Worm (Caenorhabditis elegans) whole organism, young adult: ENCODE data around the gene C16C8.7.

Experiments used
- F55B11.4 ChIP-seq: sonication (generic microtip); optimal IDR thresholded peaks from 2 replicates; lab custom pipeline; 2016; ENCODE audit warnings: missing compliant biosample characterization, missing genetic modification characterization, borderline replicate concordance; ENCODE audit not compliant: insufficient read depth
- K12H6.12 ChIP-seq: fragments of 200-800 bp; sonication (Bioruptor generic); optimal IDR thresholded peaks from 2 replicates; lab custom pipeline; 2018; ENCODE audit warnings: mild to moderate bottlenecking, missing genetic modification characterization, missing compliant biosample characterization
- T07F8.4 ChIP-seq: sonication (generic microtip); optimal IDR thresholded peaks from 2 replicates; lab custom pipeline; 2016; ENCODE audit warnings: mild to moderate bottlenecking, missing genetic modification characterization, moderate library complexity, missing compliant biosample characterization
- atf-7 ChIP-seq: sonication (generic microtip); optimal IDR thresholded peaks from 2 replicates; lab custom pipeline; 2017; ENCODE audit warnings: mild to moderate bottlenecking, missing genetic modification characterization, missing compliant biosample characterization
- bed-1 ChIP-seq: fragments of 200-800 bp; sonication (Bioruptor generic); IDR thresholded peaks from 2 replicates; pipeline ENCODE4 v1.3.6; 2022; ENCODE audit warnings: missing genetic modification reagents, missing genetic modification characterization, missing compliant biosample characterization
- dpl-1 ChIP-seq: fragments of 150-350 bp; optimal IDR thresholded peaks from 2 replicates; lab custom pipeline; 2014; ENCODE audit warnings: missing biosample characterization, missing genetic modification reagents, missing genetic modification characterization
- fkh-3 ChIP-seq: sonication (generic microtip); optimal IDR thresholded peaks from 2 replicates; lab custom pipeline; 2016; ENCODE audit warnings: mild to moderate bottlenecking, missing genetic modification characterization, missing compliant biosample characterization
- nfya-1 ChIP-seq: sonication (generic microtip); optimal IDR thresholded peaks from 2 replicates; lab custom pipeline; 2017; ENCODE audit warnings: antibody characterized with exemption, missing compliant biosample characterization, missing genetic modification characterization, borderline replicate concordance; ENCODE audit not compliant: insufficient read depth
- snpc-1.3 ChIP-seq: sonication (generic microtip); optimal IDR thresholded peaks from 2 replicates; lab custom pipeline; 2017; ENCODE audit warnings: missing genetic modification characterization, mild to moderate bottlenecking, missing compliant biosample characterization, antibody characterized with exemption, moderate library complexity, missing genotype, missing genetic modification reagents; ENCODE audit not compliant: insufficient read depth
- unc-130 ChIP-seq: sonication (generic microtip); optimal IDR thresholded peaks from 2 replicates; lab custom pipeline; 2016; ENCODE audit warnings: missing genetic modification reagents, missing genetic modification characterization, missing compliant biosample characterization

ce11 chrII:3458209-3458608, 1.7 kb downstream of the C16C8.7 start, which contains the start of the genes C16C8.26 and C16C8.19:
- TF ChIP-seq atf-7 (tag; lab: Kevin White, UChicago) = no peak
- no peak for TF ChIP-seq T07F8.4 (tag; lab: Kevin White, UChicago)
- no peak for TF ChIP-seq snpc-1.3 (tag; lab: Kevin White, UChicago)
- TF ChIP-seq unc-130 = no peak
- no peak for TF ChIP-seq F55B11.4
- TF ChIP-seq bed-1 (GFP tag; lab: Robert Waterston, UW) = no peak
- TF ChIP-seq fkh-3 = no peak
- no peak for TF ChIP-seq K12H6.12
- TF ChIP-seq dpl-1 (GFP tag; lab: Kevin White, UChicago) = no peak
- TF ChIP-seq nfya-1 (tag; lab: Kevin White, UChicago) = no peak
